Fruit fly (Drosophila melanogaster) whole organism, embryonic: ENCODE results near the gene osp.
A peak's percentile ranks its signal among the peaks of the same experiment; 100 is the strongest.

Experiments used
- Ada2b ChIP-seq: fragments of 200-800 bp; sonication (Bioruptor generic); IDR thresholded peaks from 2 replicates; pipeline ENCODE4 v1.3.6; 2022; ENCODE audit warnings: missing biosample characterization, missing genetic modification characterization
- CG10959 ChIP-seq: fragments of 200-800 bp; sonication (Bioruptor generic); IDR thresholded peaks from 2 replicates; pipeline ENCODE4 v1.3.6; 2022; ENCODE audit warnings: missing biosample characterization, missing genetic modification characterization
- CG11456 ChIP-seq: fragments of 200-800 bp; sonication (Bioruptor generic); IDR thresholded peaks from 3 replicates; pipeline ENCODE4 v1.3.6; 2022; ENCODE audit warnings: missing biosample characterization, missing genetic modification characterization
- CG12104 ChIP-seq: fragments of 200-800 bp; sonication (Bioruptor generic); optimal IDR thresholded peaks from 3 replicates; lab custom pipeline; 2016; ENCODE audit warnings: missing biosample characterization, missing genetic modification characterization
- CG12659 ChIP-seq: fragments of 200-800 bp; sonication (Bioruptor generic); optimal IDR thresholded peaks from 3 replicates; lab custom pipeline; 2017; ENCODE audit warnings: mild to moderate bottlenecking, missing biosample characterization, missing genetic modification reagents, missing genetic modification characterization
- CG13894 ChIP-seq: fragments of 200-800 bp; sonication (Bioruptor generic); optimal IDR thresholded peaks from 3 replicates; lab custom pipeline; 2018; ENCODE audit warnings: missing biosample characterization, mild to moderate bottlenecking, missing genetic modification characterization, moderate library complexity
- CG1792 ChIP-seq: fragments of 200-800 bp; sonication (Bioruptor generic); optimal IDR thresholded peaks from 2 replicates; lab custom pipeline; 2016; ENCODE audit warnings: missing biosample characterization, missing genetic modification characterization
- CG18476 ChIP-seq: fragments of 200-800 bp; sonication (Bioruptor generic); optimal IDR thresholded peaks from 2 replicates; lab custom pipeline; 2016; ENCODE audit warnings: missing biosample characterization, mild to moderate bottlenecking, missing genetic modification characterization
- CG2120 ChIP-seq: fragments of 200-800 bp; sonication (Bioruptor generic); optimal IDR thresholded peaks from 3 replicates; lab custom pipeline; 2016; ENCODE audit warnings: missing biosample characterization, missing genetic modification characterization
- CG2129 ChIP-seq: fragments of 200-800 bp; sonication (Bioruptor generic); IDR thresholded peaks from 2 replicates; pipeline ENCODE4 v1.3.6; 2022; ENCODE audit warnings: missing biosample characterization, missing genetic modification characterization; ENCODE audit not compliant: partially characterized antibody
- CG3281 ChIP-seq: fragments of 200-800 bp; sonication (Bioruptor generic); optimal IDR thresholded peaks from 3 replicates; lab custom pipeline; 2017; ENCODE audit warnings: missing biosample characterization, mild to moderate bottlenecking, missing genetic modification characterization
- CG33213 ChIP-seq: fragments of 200-800 bp; sonication (Bioruptor generic); optimal IDR thresholded peaks from 3 replicates; lab custom pipeline; 2016; ENCODE audit warnings: missing biosample characterization, missing genetic modification characterization
- CG34422 ChIP-seq: fragments of 200-800 bp; sonication (Bioruptor generic); IDR thresholded peaks from 3 replicates; pipeline ENCODE4 v1.3.6; 2022; ENCODE audit warnings: missing biosample characterization, missing genetic modification characterization
- CG3847 ChIP-seq: fragments of 200-800 bp; sonication (Bioruptor generic); IDR thresholded peaks from 2 replicates; pipeline ENCODE4 v1.3.6; 2022; ENCODE audit warnings: missing biosample characterization, missing genetic modification characterization
- CG4282 ChIP-seq: fragments of 200-800 bp; sonication (Bioruptor generic); optimal IDR thresholded peaks from 2 replicates; lab custom pipeline; 2016; ENCODE audit warnings: missing biosample characterization, missing genetic modification characterization
- CG4328 ChIP-seq: fragments of 200-800 bp; sonication (Bioruptor generic); optimal IDR thresholded peaks from 3 replicates; lab custom pipeline; 2017; ENCODE audit warnings: missing biosample characterization, missing genetic modification reagents, missing genetic modification characterization
- CG6175 ChIP-seq: fragments of 200-800 bp; sonication (Bioruptor generic); IDR thresholded peaks from 3 replicates; pipeline ENCODE4 v1.3.6; 2022; ENCODE audit warnings: missing biosample characterization, missing genetic modification characterization
- CG8359 ChIP-seq: fragments of 200-800 bp; sonication (Bioruptor generic); optimal IDR thresholded peaks from 2 replicates; lab custom pipeline; 2017; ENCODE audit warnings: missing biosample characterization, mild to moderate bottlenecking, missing genetic modification characterization, borderline replicate concordance
- CG8388 ChIP-seq: fragments of 200-800 bp; sonication (Bioruptor generic); optimal IDR thresholded peaks from 2 replicates; lab custom pipeline; 2019; ENCODE audit warnings: missing biosample characterization, mild to moderate bottlenecking, missing genetic modification characterization, moderate library complexity
- E2f1 ChIP-seq: fragments of 200-800 bp; sonication (Bioruptor generic); IDR thresholded peaks from 2 replicates; pipeline ENCODE4 v1.3.6; 2022; ENCODE audit warnings: missing biosample characterization, missing genetic modification characterization
- Eip74EF ChIP-seq, 2 experiments: fragments of 200-800 bp in 1 of 2; fragments of >200 bp in 1 of 2; sonication (Bioruptor generic) in 1 of 2; optimal IDR thresholded peaks; 2 replicates each; lab custom pipeline; 2017 to 2019; ENCODE audit warnings: missing biosample characterization in 2 of 2, missing genetic modification characterization in 2 of 2, mild to moderate bottlenecking in 1 of 2, moderate library complexity in 1 of 2
- HHEX ChIP-seq: fragments of 200-800 bp; sonication (Bioruptor generic); optimal IDR thresholded peaks from 3 replicates; lab custom pipeline; 2017; ENCODE audit warnings: missing biosample characterization, mild to moderate bottlenecking, missing genetic modification characterization, missing genetic modification reagents
- Hmr ChIP-seq: fragments of 200-800 bp; sonication (Bioruptor generic); optimal IDR thresholded peaks from 3 replicates; lab custom pipeline; 2017; ENCODE audit warnings: mild to moderate bottlenecking, missing biosample characterization, missing genetic modification reagents, missing genetic modification characterization
- Jarid2 ChIP-seq: fragments of 200-800 bp; sonication (Bioruptor generic); optimal IDR thresholded peaks from 3 replicates; lab custom pipeline; 2017; ENCODE audit warnings: mild to moderate bottlenecking, missing biosample characterization, missing genetic modification reagents, missing genetic modification characterization
- Nf-YB ChIP-seq: fragments of 200-800 bp; sonication (Bioruptor generic); optimal IDR thresholded peaks from 3 replicates; lab custom pipeline; 2019; ENCODE audit warnings: missing biosample characterization, mild to moderate bottlenecking, missing genetic modification characterization, moderate library complexity
- Pdp1 ChIP-seq, 2 experiments: fragments of 200-800 bp; sonication (Bioruptor generic); optimal IDR thresholded peaks; 3 replicates each; lab custom pipeline; 2016; ENCODE audit warnings: missing biosample characterization in 2 of 2, missing genetic modification characterization in 2 of 2, mild to moderate bottlenecking in 1 of 2, moderate library complexity in 1 of 2
- Sox102F ChIP-seq: fragments of 200-800 bp; sonication (Bioruptor generic); optimal IDR thresholded peaks from 2 replicates; lab custom pipeline; 2018; ENCODE audit warnings: missing biosample characterization, mild to moderate bottlenecking, missing genetic modification characterization, moderate library complexity
- Spps ChIP-seq: fragments of 200-800 bp; sonication (Bioruptor generic); optimal IDR thresholded peaks from 2 replicates; lab custom pipeline; 2018; ENCODE audit warnings: missing biosample characterization, mild to moderate bottlenecking, missing genetic modification characterization
- Tbp ChIP-seq: fragments of >200 bp; optimal IDR thresholded peaks from 2 replicates; lab custom pipeline; 2018; ENCODE audit warnings: missing biosample characterization, missing genetic modification characterization
- Xbp1 ChIP-seq: fragments of 200-800 bp; sonication (Bioruptor generic); optimal IDR thresholded peaks from 3 replicates; lab custom pipeline; 2016; ENCODE audit warnings: missing biosample characterization, mild to moderate bottlenecking, missing genetic modification characterization
- ase ChIP-seq: fragments of 200-800 bp; sonication (Bioruptor generic); IDR thresholded peaks from 3 replicates; pipeline ENCODE4 v1.3.6; 2022; ENCODE audit warnings: missing biosample characterization, missing genetic modification characterization
- bigmax ChIP-seq: fragments of 200-800 bp; sonication (Bioruptor generic); optimal IDR thresholded peaks from 2 replicates; lab custom pipeline; 2018; ENCODE audit warnings: missing biosample characterization, mild to moderate bottlenecking, missing genetic modification characterization
- dan ChIP-seq: fragments of 200-800 bp; sonication (Bioruptor generic); IDR thresholded peaks from 2 replicates; pipeline ENCODE4 v1.3.6; 2022; ENCODE audit warnings: missing biosample characterization, missing genetic modification characterization
- fd96Cb ChIP-seq: fragments of 200-800 bp; sonication (Bioruptor generic); optimal IDR thresholded peaks from 2 replicates; lab custom pipeline; 2018; ENCODE audit warnings: missing biosample characterization, mild to moderate bottlenecking, missing genetic modification characterization, moderate library complexity
- gro ChIP-seq: fragments of 200-800 bp; sonication (Bioruptor generic); optimal IDR thresholded peaks from 2 replicates; lab custom pipeline; 2016; ENCODE audit warnings: missing biosample characterization, missing genetic modification characterization
- h ChIP-seq: fragments of >200 bp; optimal IDR thresholded peaks from 2 replicates; lab custom pipeline; 2017
- kah ChIP-seq: fragments of 200-800 bp; sonication (Bioruptor generic); optimal IDR thresholded peaks from 2 replicates; lab custom pipeline; 2018; ENCODE audit warnings: missing biosample characterization, mild to moderate bottlenecking, missing genetic modification characterization
- kay ChIP-seq: fragments of 200-800 bp; sonication (Bioruptor generic); optimal IDR thresholded peaks from 2 replicates; lab custom pipeline; 2016; ENCODE audit warnings: missing biosample characterization, missing genetic modification characterization
- lmd ChIP-seq: fragments of 200-800 bp; sonication (Bioruptor generic); IDR thresholded peaks from 2 replicates; pipeline ENCODE4 v1.3.6; 2022; ENCODE audit warnings: missing biosample characterization, missing genetic modification characterization
- lov ChIP-seq, 2 experiments: fragments of 200-800 bp in 1 of 2; fragments of >200 bp in 1 of 2; sonication (Bioruptor generic) in 1 of 2; IDR thresholded peaks in 1 of 2; optimal IDR thresholded peaks in 1 of 2; 2 replicates in 1 of 2; 3 replicates in 1 of 2; pipeline versions ENCODE4 v1.3.6 to Lab custom; 2017 to 2022; ENCODE audit warnings: missing biosample characterization in 1 of 2, missing genetic modification characterization in 1 of 2
- nmo ChIP-seq: fragments of 200-800 bp; sonication (Bioruptor generic); optimal IDR thresholded peaks from 2 replicates; lab custom pipeline; 2018; ENCODE audit warnings: missing biosample characterization, mild to moderate bottlenecking, missing genetic modification characterization, moderate library complexity
- nom ChIP-seq: fragments of 200-800 bp; sonication (Bioruptor generic); optimal IDR thresholded peaks from 2 replicates; lab custom pipeline; 2017; ENCODE audit warnings: missing biosample characterization, missing genetic modification characterization, mild to moderate bottlenecking, moderate library complexity, missing genetic modification reagents
- peb ChIP-seq: fragments of 200-800 bp; sonication (Bioruptor generic); IDR thresholded peaks from 2 replicates; pipeline ENCODE4 v1.3.6; 2022; ENCODE audit warnings: missing biosample characterization, missing genetic modification characterization
- prd ChIP-seq, 3 experiments: fragments of >200 bp in 2 of 3; fragments of 200-800 bp in 1 of 3; sonication (Bioruptor generic) in 1 of 3; optimal IDR thresholded peaks in 2 of 3; IDR thresholded peaks in 1 of 3; 2 replicates in 2 of 3; 3 replicates in 1 of 3; pipeline versions ENCODE4 v1.3.6 to Lab custom; 2017 to 2022; ENCODE audit warnings: missing biosample characterization in 1 of 3, missing genetic modification characterization in 1 of 3
- psq ChIP-seq: fragments of 200-800 bp; sonication (Bioruptor generic); optimal IDR thresholded peaks from 2 replicates; lab custom pipeline; 2017; ENCODE audit warnings: missing biosample characterization, missing genetic modification characterization
- ro ChIP-seq: fragments of 200-800 bp; sonication (Bioruptor generic); IDR thresholded peaks from 2 replicates; pipeline ENCODE4 v1.3.6; 2022; ENCODE audit warnings: missing biosample characterization, missing genetic modification characterization
- slbo ChIP-seq: fragments of 200-800 bp; sonication (Bioruptor generic); IDR thresholded peaks from 2 replicates; pipeline ENCODE4 v1.3.6; 2022; ENCODE audit warnings: missing biosample characterization, missing genetic modification characterization
- tx ChIP-seq: fragments of 200-800 bp; sonication (Bioruptor generic); optimal IDR thresholded peaks from 2 replicates; lab custom pipeline; 2016; ENCODE audit warnings: missing biosample characterization, missing genetic modification characterization
- wor ChIP-seq: fragments of 200-800 bp; sonication (Bioruptor generic); IDR thresholded peaks from 2 replicates; pipeline ENCODE4 v1.3.6; 2022; ENCODE audit warnings: missing biosample characterization, missing genetic modification characterization

Gene osp

DNA sequence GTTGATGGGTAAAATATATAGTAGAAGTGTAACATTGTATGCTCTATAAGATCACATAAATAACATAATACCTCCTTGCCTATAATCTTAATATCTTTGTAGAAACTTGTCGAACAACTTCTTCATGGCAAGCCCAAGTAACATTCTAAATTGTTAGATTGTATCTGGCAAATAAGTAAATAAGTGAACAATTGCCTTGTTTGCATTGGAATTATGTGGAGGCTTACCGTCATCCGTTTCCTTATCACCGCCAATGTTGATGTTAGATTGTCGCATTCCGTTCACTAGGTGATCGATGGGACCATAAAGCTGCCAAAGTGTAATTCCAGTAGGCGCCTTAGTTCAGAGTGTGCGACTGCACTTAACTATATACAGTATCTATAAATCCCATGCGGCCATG, 132.3 kb downstream of the osp start (continued):
- TF ChIP-seq h (no peak), CG4282 (GFP tag; lab: Kevin White, UChicago) (peak; percentile 59), Ada2b (peak; percentile 46; the same call in 1 of the 2 replicates), Xbp1 (GFP tag; lab: Kevin White, UChicago) (peak; percentile 35), CG11456 (GFP tag; lab: Robert Waterston, UW) (peak; percentile 50; the same call in 1 of the 3 replicates), CG12104 (GFP tag; lab: Kevin White, UChicago) (peak; percentile 87), CG18476 (GFP tag; lab: Kevin White, UChicago) (peak; percentile 88), CG12659 (peak; percentile 77), Hmr (GFP tag; lab: Kevin White, UChicago) (peak; percentile 71), tx (GFP tag; lab: Kevin White, UChicago) (peak; percentile 69), kah (GFP tag; lab: Kevin White, UChicago) (no peak), CG4328 (peak; percentile 75), psq (GFP tag; lab: Kevin White, UChicago) (peak; percentile 77), CG3281 (GFP tag; lab: Kevin White, UChicago) (peak; percentile 45), lov (optimal IDR thresholded peaks at IDR 0.05; lab: Kevin White, UChicago) (no peak), lov (GFP tag; IDR thresholded peaks at IDR 0.05; lab: Robert Waterston, UW) (peak; percentile 86), Spps (tag; lab: Kevin White, UChicago) (peak; percentile 83), CG34422 (GFP tag; lab: Robert Waterston, UW) (no peak), peb (GFP tag; lab: Robert Waterston, UW) (peak; percentile 35; the same call in 1 of the 2 replicates), HHEX (GFP tag; lab: Kevin White, UChicago) (peak; percentile 72), Eip74EF (GFP tag; optimal IDR thresholded peaks at IDR 0.05; lab: Kevin White, UChicago) (peak in 1 of 2 experiments; percentile 15), CG2120 (peak; percentile 17), CG1792 (GFP tag; lab: Kevin White, UChicago) (peak; percentile 92), CG8388 (GFP tag; lab: Kevin White, UChicago) (peak; percentile 62), Tbp (no peak), ase (no peak), fd96Cb (tag; lab: Kevin White, UChicago) (peak; percentile 70), prd (optimal IDR thresholded peaks at IDR 0.05; lab: Kevin White, UChicago) (no peak), prd (GFP tag; IDR thresholded peaks at IDR 0.05; lab: Robert Waterston, UW) (peak; percentile 55; the same call in 2 of the 3 replicates), gro (peak; percentile 27), E2f1 (GFP tag; lab: Robert Waterston, UW) (peak; percentile 46; the same call in 1 of the 2 replicates), CG33213 (GFP tag; lab: Kevin White, UChicago) (peak; percentile 96), CG8359 (GFP tag; lab: Kevin White, UChicago) (peak; percentile 68), Sox102F (GFP tag; lab: Kevin White, UChicago) (peak; percentile 45), nom (GFP tag; lab: Kevin White, UChicago) (no peak), CG10959 (GFP tag; lab: Robert Waterston, UW) (peak; percentile 87), CG6175 (GFP tag; lab: Robert Waterston, UW) (no peak), CG13894 (no peak), lmd (GFP tag; lab: Robert Waterston, UW) (no peak), CG2129 (no peak), CG3847 (GFP tag; lab: Robert Waterston, UW) (no peak), dan (GFP tag; lab: Robert Waterston, UW) (no peak), kay (GFP tag; lab: Kevin White, UChicago) (peak; percentile 88), wor (no peak), Jarid2 (peak; percentile 35), slbo (GFP tag; lab: Robert Waterston, UW) (no peak), nmo (peak; percentile 40), Nf-YB (peak; percentile 68), Pdp1 (GFP tag; optimal IDR thresholded peaks at IDR 0.05; lab: Kevin White, UChicago) (peak; percentile 77 to 87), bigmax (GFP tag; lab: Kevin White, UChicago) (peak; percentile 23), ro (GFP tag; lab: Robert Waterston, UW) (peak; percentile 37; the same call in 1 of the 2 replicates)
